Fruit fly (Drosophila melanogaster) whole organism, embryonic: Measurements from ENCODE around the gene Hgsnat.

Experiments
- Ada2b ChIP-seq: fragments of 200-800 bp; sonication (Bioruptor generic); IDR thresholded peaks from 2 replicates; pipeline ENCODE4 v1.3.6; 2022; ENCODE audit warnings: missing biosample characterization, missing genetic modification characterization
- Adf1 ChIP-seq: fragments of 200-800 bp; sonication (Bioruptor generic); IDR thresholded peaks from 2 replicates; pipeline ENCODE4 v1.3.6; 2022; ENCODE audit warnings: missing biosample characterization, missing genetic modification characterization
- Atf6 ChIP-seq: fragments of 200-800 bp; sonication (Bioruptor generic); IDR thresholded peaks from 2 replicates; pipeline ENCODE4 v1.3.6; 2022; ENCODE audit warnings: missing biosample characterization, missing genetic modification characterization
- BEAF-32 ChIP-seq: fragments of 200-800 bp; sonication (Bioruptor generic); optimal IDR thresholded peaks from 3 replicates; lab custom pipeline; 2017; ENCODE audit warnings: missing biosample characterization, missing genetic modification characterization, mild to moderate bottlenecking, moderate library complexity, missing genetic modification reagents
- CG10543 ChIP-seq: fragments of 200-800 bp; sonication (Bioruptor generic); optimal IDR thresholded peaks from 3 replicates; lab custom pipeline; 2017; ENCODE audit warnings: missing biosample characterization, mild to moderate bottlenecking, missing genetic modification characterization, moderate library complexity
- CG10654 ChIP-seq: fragments of 200-800 bp; sonication (Bioruptor generic); optimal IDR thresholded peaks from 2 replicates; lab custom pipeline; 2016; ENCODE audit warnings: missing biosample characterization, missing genetic modification characterization
- CG12299 ChIP-seq: fragments of 200-800 bp; sonication (Bioruptor generic); optimal IDR thresholded peaks from 2 replicates; lab custom pipeline; 2018; ENCODE audit warnings: missing biosample characterization, mild to moderate bottlenecking, missing genetic modification characterization
- CG18476 ChIP-seq: fragments of 200-800 bp; sonication (Bioruptor generic); optimal IDR thresholded peaks from 2 replicates; lab custom pipeline; 2016; ENCODE audit warnings: missing biosample characterization, mild to moderate bottlenecking, missing genetic modification characterization
- CG2202 ChIP-seq: fragments of 200-800 bp; sonication (Bioruptor generic); optimal IDR thresholded peaks from 2 replicates; lab custom pipeline; 2018; ENCODE audit warnings: missing biosample characterization, mild to moderate bottlenecking, missing genetic modification characterization
- CG30020 ChIP-seq: fragments of 200-800 bp; optimal IDR thresholded peaks from 2 replicates; lab custom pipeline; 2019; ENCODE audit warnings: missing biosample characterization, mild to moderate bottlenecking, missing genetic modification characterization, moderate library complexity
- CG30431 ChIP-seq: fragments of 200-800 bp; sonication (Bioruptor generic); optimal IDR thresholded peaks from 2 replicates; lab custom pipeline; 2017; ENCODE audit warnings: missing biosample characterization, missing genetic modification characterization
- CG5953 ChIP-seq: fragments of 200-800 bp; sonication (Bioruptor generic); IDR thresholded peaks from 2 replicates; pipeline ENCODE4 v1.3.6; 2022; ENCODE audit warnings: missing biosample characterization, missing genetic modification characterization
- CG6175 ChIP-seq: fragments of 200-800 bp; sonication (Bioruptor generic); IDR thresholded peaks from 3 replicates; pipeline ENCODE4 v1.3.6; 2022; ENCODE audit warnings: missing biosample characterization, missing genetic modification characterization
- CG6813 ChIP-seq: fragments of 200-800 bp; sonication (Bioruptor generic); optimal IDR thresholded peaks from 2 replicates; lab custom pipeline; 2017; ENCODE audit warnings: missing biosample characterization, missing genetic modification characterization, mild to moderate bottlenecking, moderate library complexity, missing genetic modification reagents
- CG6854 ChIP-seq: fragments of 200-800 bp; sonication (Bioruptor generic); optimal IDR thresholded peaks from 3 replicates; lab custom pipeline; 2017; ENCODE audit warnings: missing biosample characterization, mild to moderate bottlenecking, missing genetic modification characterization
- CG7928 ChIP-seq: fragments of 200-800 bp; sonication (Bioruptor generic); optimal IDR thresholded peaks from 2 replicates; lab custom pipeline; 2017; ENCODE audit warnings: missing biosample characterization, mild to moderate bottlenecking, missing genetic modification characterization
- CG8765 ChIP-seq: fragments of 200-800 bp; sonication (Bioruptor generic); IDR thresholded peaks from 2 replicates; pipeline ENCODE4 v1.3.6; 2022; ENCODE audit warnings: missing biosample characterization, missing genetic modification characterization
- CG9609 ChIP-seq: fragments of 200-800 bp; sonication (Bioruptor generic); optimal IDR thresholded peaks from 3 replicates; lab custom pipeline; 2016; ENCODE audit warnings: missing biosample characterization, missing genetic modification characterization
- CG9876 ChIP-seq: fragments of 200-800 bp; sonication (Bioruptor generic); optimal IDR thresholded peaks from 2 replicates; lab custom pipeline; 2016; ENCODE audit warnings: missing biosample characterization, missing genetic modification characterization
- CrebB ChIP-seq: fragments of 200-800 bp; sonication (Bioruptor generic); optimal IDR thresholded peaks from 3 replicates; lab custom pipeline; 2018; ENCODE audit warnings: missing biosample characterization, mild to moderate bottlenecking, missing genetic modification characterization
- Deaf1 ChIP-seq: fragments of 200-800 bp; optimal IDR thresholded peaks from 3 replicates; lab custom pipeline; 2019; ENCODE audit warnings: missing biosample characterization, mild to moderate bottlenecking, missing genetic modification characterization, moderate library complexity
- Drgx ChIP-seq: fragments of 200-800 bp; sonication (Bioruptor generic); IDR thresholded peaks from 2 replicates; pipeline ENCODE4 v1.3.6; 2022; ENCODE audit warnings: missing biosample characterization, missing genetic modification characterization
- E2f2 ChIP-seq: fragments of 200-800 bp; sonication (Bioruptor generic); IDR thresholded peaks from 2 replicates; pipeline ENCODE4 v1.3.6; 2022; ENCODE audit warnings: missing biosample characterization, missing genetic modification characterization
- HLH3B ChIP-seq: fragments of 200-800 bp; sonication (Bioruptor generic); IDR thresholded peaks from 2 replicates; pipeline ENCODE4 v1.3.6; 2022; ENCODE audit warnings: missing biosample characterization, missing genetic modification characterization
- Hr51 ChIP-seq, 2 experiments: fragments of 200-800 bp; sonication (Bioruptor generic); optimal IDR thresholded peaks; 2 replicates in 1 of 2; 3 replicates in 1 of 2; lab custom pipeline; 2016 to 2018; ENCODE audit warnings: missing biosample characterization in 2 of 2, missing genetic modification characterization in 2 of 2, mild to moderate bottlenecking in 1 of 2, moderate library complexity in 1 of 2
- NC2α ChIP-seq: fragments of 200-800 bp; sonication (Bioruptor generic); optimal IDR thresholded peaks from 2 replicates; lab custom pipeline; 2016; ENCODE audit warnings: missing biosample characterization, missing genetic modification characterization
- Nf-YC ChIP-seq: fragments of 200-800 bp; optimal IDR thresholded peaks from 3 replicates; lab custom pipeline; 2019; ENCODE audit warnings: missing biosample characterization, mild to moderate bottlenecking, missing genetic modification characterization, moderate library complexity
- Oli ChIP-seq: fragments of 200-800 bp; sonication (Bioruptor generic); optimal IDR thresholded peaks from 2 replicates; lab custom pipeline; 2018; ENCODE audit warnings: missing biosample characterization, mild to moderate bottlenecking, missing genetic modification characterization, moderate library complexity
- Ptx1 ChIP-seq: fragments of 200-800 bp; sonication (Bioruptor generic); IDR thresholded peaks from 2 replicates; pipeline ENCODE4 v1.3.6; 2022; ENCODE audit warnings: missing biosample characterization, missing genetic modification characterization
- Trl ChIP-seq, 3 experiments: fragments of >200 bp in 2 of 3; fragments of 200-800 bp in 1 of 3; sonication (Bioruptor generic) in 1 of 3; optimal IDR thresholded peaks; 2 replicates in 1 of 3; 3 replicates in 2 of 3; lab custom pipeline; 2016 to 2017; ENCODE audit warnings: missing biosample characterization in 1 of 3, missing genetic modification characterization in 1 of 3
- bsh ChIP-seq, 2 experiments: fragments of 200-800 bp; sonication (Bioruptor generic); optimal IDR thresholded peaks; 2 replicates each; lab custom pipeline; 2017 to 2018; ENCODE audit warnings: mild to moderate bottlenecking in 2 of 2, missing biosample characterization in 2 of 2, missing genetic modification characterization in 2 of 2, moderate library complexity in 1 of 2
- crc ChIP-seq: fragments of 200-800 bp; sonication (Bioruptor generic); optimal IDR thresholded peaks from 2 replicates; lab custom pipeline; 2016; ENCODE audit warnings: missing biosample characterization, missing genetic modification characterization
- croc ChIP-seq: fragments of 200-800 bp; sonication (Bioruptor generic); conservative IDR thresholded peaks from 3 replicates; pipeline ENCODE4 v1.3.6; 2022; ENCODE audit warnings: missing biosample characterization, missing genetic modification characterization
- en ChIP-seq: fragments of 200-800 bp; sonication (Bioruptor generic); optimal IDR thresholded peaks from 2 replicates; lab custom pipeline; 2016; ENCODE audit warnings: missing biosample characterization, missing genetic modification characterization
- fru ChIP-seq: fragments of >200 bp; optimal IDR thresholded peaks from 2 replicates; lab custom pipeline; 2017
- hbn ChIP-seq: fragments of 200-800 bp; sonication (Bioruptor generic); IDR thresholded peaks from 2 replicates; pipeline ENCODE4 v1.3.6; 2022; ENCODE audit warnings: missing biosample characterization, missing genetic modification characterization; ENCODE audit not compliant: partially characterized antibody
- jumu ChIP-seq: fragments of 200-800 bp; sonication (Bioruptor generic); optimal IDR thresholded peaks from 3 replicates; lab custom pipeline; 2016; ENCODE audit warnings: missing biosample characterization, missing genetic modification characterization
- nerfin-1 ChIP-seq: fragments of 200-800 bp; sonication (Bioruptor generic); optimal IDR thresholded peaks from 3 replicates; lab custom pipeline; 2019; ENCODE audit warnings: missing biosample characterization, mild to moderate bottlenecking, missing genetic modification characterization, moderate library complexity
- odd ChIP-seq: fragments of 200-800 bp; sonication (Bioruptor generic); optimal IDR thresholded peaks from 2 replicates; lab custom pipeline; 2017; ENCODE audit warnings: missing biosample characterization, mild to moderate bottlenecking, missing genetic modification characterization
- org-1 ChIP-seq: fragments of 200-800 bp; sonication (Bioruptor generic); optimal IDR thresholded peaks from 2 replicates; lab custom pipeline; 2017; ENCODE audit warnings: missing biosample characterization, missing genetic modification characterization
- psq ChIP-seq: fragments of 200-800 bp; sonication (Bioruptor generic); optimal IDR thresholded peaks from 2 replicates; lab custom pipeline; 2017; ENCODE audit warnings: missing biosample characterization, missing genetic modification characterization
- row ChIP-seq: fragments of 200-800 bp; sonication (Bioruptor generic); IDR thresholded peaks from 3 replicates; pipeline ENCODE4 v1.3.6; 2022; ENCODE audit warnings: missing biosample characterization, missing genetic modification characterization
- sens ChIP-seq: fragments of 200-800 bp; sonication (Bioruptor generic); peaks from one replicate; lab custom pipeline; 2016; ENCODE audit warnings: missing biosample characterization, missing genetic modification characterization
- sim ChIP-seq: fragments of 200-800 bp; sonication (Bioruptor generic); IDR thresholded peaks from 2 replicates; pipeline ENCODE4 v1.3.6; 2022; ENCODE audit warnings: missing biosample characterization, missing genetic modification characterization
- tio ChIP-seq: fragments of 200-800 bp; sonication (Bioruptor generic); optimal IDR thresholded peaks from 2 replicates; lab custom pipeline; 2017; ENCODE audit warnings: missing biosample characterization, missing genetic modification characterization, inconsistent platforms
- zf30C ChIP-seq: fragments of 200-800 bp; sonication (Bioruptor generic); optimal IDR thresholded peaks from 3 replicates; lab custom pipeline; 2018; ENCODE audit warnings: missing biosample characterization, mild to moderate bottlenecking, missing genetic modification characterization

The Hgsnat gene

DNA sequence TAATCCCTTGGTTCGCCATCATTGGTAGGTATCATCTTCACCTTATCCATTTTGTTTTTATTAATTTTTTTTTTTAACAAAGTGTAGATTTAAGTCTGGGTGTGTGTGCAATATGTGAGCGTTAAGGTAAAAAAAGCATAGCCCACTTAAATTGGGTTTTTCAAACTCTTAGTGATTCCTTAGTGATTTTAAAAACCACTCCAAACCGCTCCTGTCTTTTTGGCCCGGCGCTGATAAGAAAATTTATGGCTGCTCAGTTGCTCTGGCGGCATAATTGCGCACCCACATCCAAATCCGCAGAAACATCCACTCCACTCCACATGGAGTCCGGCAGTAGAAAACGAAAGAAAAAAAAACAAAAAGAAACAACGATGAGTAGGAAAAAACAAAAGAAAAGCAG is 42.5 kb downstream of the Hgsnat start, which contains the start of gene CG15468:
Gene CG15468 (minus strand): TSS at position 101 of the 400 bp plus-strand sequence.
- TF ChIP-seq tio (GFP tag; lab: Kevin White, UChicago) (no peak), Deaf1 (no peak), BEAF-32 (no peak), psq (GFP tag; lab: Kevin White, UChicago) (no peak), Ada2b (no peak), CG30431 (GFP tag; lab: Kevin White, UChicago) (no peak)

DNA sequence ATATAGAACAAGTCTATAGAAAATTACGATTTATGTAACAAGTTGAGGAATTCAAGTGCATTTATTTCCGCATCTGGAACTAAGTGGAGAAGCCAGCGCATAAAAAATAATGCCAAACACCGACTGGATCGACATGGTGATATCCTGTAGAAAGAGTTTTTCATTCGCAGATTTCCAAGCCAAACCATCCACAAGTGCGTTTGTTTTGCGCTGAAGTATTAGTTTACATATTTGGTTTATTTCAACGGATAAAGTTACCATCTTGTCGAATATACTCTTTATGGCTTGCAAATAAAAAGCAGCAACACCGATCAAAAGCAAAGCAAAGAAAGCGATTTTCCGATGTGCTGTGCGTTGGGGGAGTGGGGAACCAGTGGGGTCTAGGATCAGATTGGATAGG is 44.4 kb downstream of the Hgsnat start:
- peak; percentile 52; the same call in 1 of the 2 replicates for TF ChIP-seq Drgx (GFP tag; lab: Robert Waterston, UW)
- no peak for TF ChIP-seq croc
- no peak for TF ChIP-seq Hr51 (GFP tag; optimal IDR thresholded peaks at IDR 0.05; lab: Kevin White, UChicago)
- TF ChIP-seq, all 482 proteins: peak for 1

DNA sequence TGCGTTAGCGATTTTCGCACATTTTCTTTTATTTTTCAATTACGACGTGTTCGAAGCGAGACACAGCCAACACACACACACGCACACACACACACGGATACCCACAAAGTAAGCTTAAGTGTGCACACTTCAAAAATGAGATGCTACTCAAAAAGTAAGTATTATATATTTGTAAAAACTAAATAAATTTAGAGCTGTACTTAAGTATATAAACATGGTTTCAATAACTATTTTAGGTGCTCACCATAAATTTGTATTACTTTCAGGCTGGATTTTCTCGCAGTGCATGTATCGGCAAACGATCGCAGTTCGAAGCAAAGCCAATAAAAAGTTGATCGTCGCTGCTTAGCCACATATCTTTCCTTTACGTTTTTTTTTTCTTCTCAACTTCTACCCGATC is 47.1 kb downstream of the Hgsnat start:
- no peak for TF ChIP-seq CG8765 (GFP tag; lab: Robert Waterston, UW)
- peak; percentile 67 for TF ChIP-seq sens (GFP tag; lab: Kevin White, UChicago)
- 0 out of 3 replicates have a peak, but pooled peaks have one; percentile 8 for TF ChIP-seq row (GFP tag; lab: Robert Waterston, UW)
- no peak for TF ChIP-seq hbn
- peak in 1 of 2 experiments; percentile 12 for TF ChIP-seq bsh (GFP tag; optimal IDR thresholded peaks at IDR 0.05; lab: Kevin White, UChicago)
- peak; percentile 48 for TF ChIP-seq Drgx (GFP tag; lab: Robert Waterston, UW)

DNA sequence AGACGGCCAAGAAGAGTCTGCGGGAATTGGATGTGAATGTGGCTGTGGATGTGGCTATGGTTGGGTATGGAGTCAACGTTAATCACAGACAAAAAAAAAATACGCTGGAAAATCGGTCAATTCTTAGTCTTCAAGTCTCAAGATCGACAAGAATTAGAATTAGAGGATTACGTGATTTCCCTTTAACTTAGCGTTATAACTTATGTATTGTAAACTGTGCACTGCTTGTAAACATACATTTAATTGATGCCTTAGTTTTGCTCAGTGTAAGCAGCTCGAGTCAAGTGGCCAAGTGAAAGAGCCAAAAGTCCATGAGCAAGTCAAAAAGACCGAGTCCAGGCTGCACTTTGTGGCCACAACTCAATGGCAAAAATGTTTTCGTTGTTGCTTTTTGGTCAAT is 51.4 kb downstream of the Hgsnat start:
- TF ChIP-seq en (GFP tag; lab: Kevin White, UChicago) (no peak), CG5953 (GFP tag; lab: Robert Waterston, UW) (no peak), HLH3B (GFP tag; lab: Robert Waterston, UW) (no peak), Ptx1 (peak; percentile 36; the same call in 1 of the 2 replicates), CG10654 (GFP tag; lab: Kevin White, UChicago) (no peak), CG8765 (GFP tag; lab: Robert Waterston, UW) (peak; percentile 34; the same call in 1 of the 2 replicates), CrebB (no peak), fru (lab: Kevin White, UChicago) (no peak), row (GFP tag; lab: Robert Waterston, UW) (peak; percentile 30; the same call in 1 of the 3 replicates), sim (no peak), nerfin-1 (tag; lab: Kevin White, UChicago) (no peak), CG2202 (no peak), CG9876 (no peak), CG10543 (GFP tag; lab: Kevin White, UChicago) (no peak), CG7928 (GFP tag; lab: Kevin White, UChicago) (no peak), CG6813 (GFP tag; lab: Kevin White, UChicago) (no peak), Trl (optimal IDR thresholded peaks at IDR 0.05; lab: Kevin White, UChicago) (no peak), Trl (GFP tag; optimal IDR thresholded peaks at IDR 0.05; lab: Kevin White, UChicago) (no peak), org-1 (peak; percentile 52), CG6854 (GFP tag; lab: Kevin White, UChicago) (no peak), zf30C (peak; percentile 43), CG12299 (no peak), Atf6 (GFP tag; lab: Robert Waterston, UW) (no peak), CG6175 (GFP tag; lab: Robert Waterston, UW) (no peak), CG9609 (no peak), Nf-YC (tag; lab: Kevin White, UChicago) (no peak), jumu (no peak), Adf1 (GFP tag; lab: Robert Waterston, UW) (no peak), E2f2 (GFP tag; lab: Robert Waterston, UW) (no peak), CG18476 (no peak), CG30020 (tag; lab: Kevin White, UChicago) (no peak), NC2α (GFP tag; lab: Kevin White, UChicago) (no peak), Oli (peak; percentile 20), crc (GFP tag; lab: Kevin White, UChicago) (no peak), odd (no peak)
